Fruit fly (Drosophila melanogaster) whole organism, embryonic: Measurements from ENCODE around the gene CG5762.

Experiments
- CG7839 ChIP-seq: fragments of 200-800 bp; sonication (Bioruptor generic); optimal IDR thresholded peaks from 3 replicates; lab custom pipeline; 2018; ENCODE audit warnings: missing biosample characterization, mild to moderate bottlenecking, missing genetic modification characterization, moderate library complexity
- YL-1 ChIP-seq: fragments of 200-800 bp; sonication (Bioruptor generic); optimal IDR thresholded peaks from 3 replicates; lab custom pipeline; 2017; ENCODE audit warnings: missing biosample characterization, mild to moderate bottlenecking, missing genetic modification characterization
- abd-A ChIP-seq: fragments of 200-800 bp; sonication (Bioruptor generic); optimal IDR thresholded peaks from 3 replicates; lab custom pipeline; 2019; ENCODE audit warnings: missing biosample characterization, mild to moderate bottlenecking, missing genetic modification characterization, moderate library complexity
- gem ChIP-seq: fragments of 200-800 bp; sonication (Bioruptor generic); optimal IDR thresholded peaks from 2 replicates; lab custom pipeline; 2019; ENCODE audit warnings: missing biosample characterization, mild to moderate bottlenecking, missing genetic modification characterization, moderate library complexity
- otp ChIP-seq: fragments of 200-800 bp; sonication (Bioruptor generic); IDR thresholded peaks from 3 replicates; pipeline ENCODE4, ENCODE4 v1.3.6; 2022; ENCODE audit warnings: missing biosample characterization, missing genetic modification characterization
- sima ChIP-seq: fragments of 200-800 bp; sonication (Bioruptor generic); optimal IDR thresholded peaks from 2 replicates; lab custom pipeline; 2016; ENCODE audit warnings: missing biosample characterization, missing genetic modification characterization
- sisA ChIP-seq: fragments of 200-800 bp; sonication (Bioruptor generic); IDR thresholded peaks from 2 replicates; pipeline ENCODE4 v1.3.6; 2022; ENCODE audit warnings: missing biosample characterization, missing genetic modification characterization
- tin ChIP-seq: fragments of 200-800 bp; sonication (Bioruptor generic); optimal IDR thresholded peaks from 3 replicates; lab custom pipeline; 2016; ENCODE audit warnings: missing biosample characterization, missing genetic modification characterization
- tna ChIP-seq: fragments of 200-800 bp; sonication (Bioruptor generic); IDR thresholded peaks from 2 replicates; pipeline ENCODE4 v1.3.6; 2022; ENCODE audit warnings: missing biosample characterization, missing genetic modification characterization; ENCODE audit not compliant: partially characterized antibody
- wek ChIP-seq: fragments of 200-800 bp; sonication (Bioruptor generic); optimal IDR thresholded peaks from 3 replicates; lab custom pipeline; 2018; ENCODE audit warnings: missing biosample characterization, mild to moderate bottlenecking, missing genetic modification characterization, moderate library complexity

DNA sequence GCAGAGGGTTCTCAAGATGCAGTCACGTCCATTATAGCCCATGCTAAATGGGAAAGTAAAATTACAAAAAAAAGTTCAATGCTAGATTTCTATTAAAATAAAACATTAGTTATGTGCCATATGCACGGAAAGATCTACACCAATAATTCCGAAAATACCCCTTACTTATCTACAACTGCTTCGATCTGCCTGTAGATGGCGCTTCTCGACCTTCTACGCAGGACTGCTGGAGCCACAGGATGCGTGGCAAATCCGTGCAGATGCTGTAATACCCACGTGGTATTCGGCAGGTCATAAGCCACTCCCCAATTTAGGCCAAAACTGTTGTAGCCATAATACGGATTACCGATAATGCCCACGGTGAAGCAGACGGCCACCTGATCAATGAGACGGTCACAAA lies 25.0 kb upstream of the CG5762 start:
- TF ChIP-seq CG7839 (tag; lab: Kevin White, UChicago) (no peak), otp (GFP tag; lab: Robert Waterston, UW) (no peak), wek (no peak), sima (GFP tag; lab: Kevin White, UChicago) (no peak), YL-1 (GFP tag; lab: Kevin White, UChicago) (no peak), sisA (GFP tag; lab: Robert Waterston, UW) (no peak), tin (GFP tag; lab: Kevin White, UChicago) (no peak), tna (no peak), abd-A (tag; lab: Kevin White, UChicago) (no peak), gem (no peak)
